Worm (Caenorhabditis elegans): Measurements from ENCODE around the gene sma-6.

Gene sma-6

ce11 chrII:6376693-6377092 is 52.4 kb downstream of the sma-6 start:
- TF ChIP-seq pha-4 (tag; optimal IDR thresholded peaks at IDR 0.05) (no peak), elt-4 (tag; optimal IDR thresholded peaks at IDR 0.05) (no peak), ceh-31 (tag; optimal IDR thresholded peaks at IDR 0.05) (no peak), hlh-6 (tag; optimal IDR thresholded peaks at IDR 0.05) (no peak), unc-42 (tag; optimal IDR thresholded peaks at IDR 0.05) (no peak), hlh-30 (tag; optimal IDR thresholded peaks at IDR 0.05; ENCODE audit: insufficient read depth) (no peak), dve-1 (tag; optimal IDR thresholded peaks at IDR 0.05) (no peak), fkh-6 (tag; optimal IDR thresholded peaks at IDR 0.05) (no peak), mec-3 (tag; optimal IDR thresholded peaks at IDR 0.05; ENCODE audit: borderline replicate concordance) (no peak), unc-55 (GFP tag; optimal IDR thresholded peaks at IDR 0.05) (no peak), lin-11 (tag; optimal IDR thresholded peaks at IDR 0.05) (no peak)

All from whole organism, late embryonic.